ENCODE assay signal across 4 worm cellular contexts in the genomic region with DNA sequence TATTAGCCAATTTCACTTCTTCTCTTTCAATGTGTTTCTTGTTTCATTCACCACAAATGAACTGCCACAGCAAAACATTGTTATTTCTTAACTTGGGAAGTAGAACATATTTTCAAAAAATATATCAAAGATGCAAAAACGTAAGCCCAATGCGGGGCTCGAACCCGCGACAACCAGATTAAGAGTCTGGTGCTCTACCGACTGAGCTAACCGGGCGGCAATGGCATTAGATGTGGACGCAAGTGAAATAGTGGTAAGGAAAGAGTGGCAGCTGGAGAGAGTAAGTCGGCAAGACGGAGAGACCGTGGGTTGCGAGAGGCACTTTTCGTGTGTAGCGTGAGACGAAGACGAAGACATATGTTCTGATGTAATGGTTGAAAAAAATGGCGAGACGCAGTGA.
TF ChIP-seq lines count a peak whose summit lies in the region.

No protein-coding gene starts in this region.

TF ChIP-seq in whole organism, L2 larva, 48 proteins besides CTCF, POLR2A, EP300 and RAD21 (continues in another document):
- no peak for TF ChIP-seq aly-2 (tag; optimal IDR thresholded peaks at IDR 0.05; lab: Kevin White, UChicago)
- TF ChIP-seq ceh-16 (tag; optimal IDR thresholded peaks at IDR 0.05; lab: Kevin White, UChicago): peak; percentile 15
- TF ChIP-seq nhr-21 (tag; optimal IDR thresholded peaks at IDR 0.05; lab: Kevin White, UChicago): peak; percentile 53
- peak; percentile 77 for TF ChIP-seq unc-55 (GFP tag; optimal IDR thresholded peaks at IDR 0.05; lab: Kevin White, UChicago)
- TF ChIP-seq mbf-1 (tag; optimal IDR thresholded peaks at IDR 0.05; lab: Kevin White, UChicago): no peak
- no peak for TF ChIP-seq unc-39 (tag; optimal IDR thresholded peaks at IDR 0.05; lab: Kevin White, UChicago)
- TF ChIP-seq elt-1 (tag; optimal IDR thresholded peaks at IDR 0.05; lab: Kevin White, UChicago): no peak
- TF ChIP-seq nhr-10 (tag; optimal IDR thresholded peaks at IDR 0.05; lab: Kevin White, UChicago): no peak
- peak; percentile 92 for TF ChIP-seq nhr-129 (tag; optimal IDR thresholded peaks at IDR 0.05; lab: Kevin White, UChicago)
- peak; percentile 87 for TF ChIP-seq sma-9 (GFP tag; optimal IDR thresholded peaks at IDR 0.05; lab: Kevin White, UChicago)
- TF ChIP-seq sma-9 (tag; optimal IDR thresholded peaks at IDR 0.05; lab: Kevin White, UChicago): no peak
- TF ChIP-seq C34F6.9 (tag; optimal IDR thresholded peaks at IDR 0.05; lab: Kevin White, UChicago): peak; percentile 56
- TF ChIP-seq snpc-4 (tag; optimal IDR thresholded peaks at IDR 0.05; lab: Kevin White, UChicago): peak; percentile 2
- no peak for TF ChIP-seq ama-1 (optimal IDR thresholded peaks at IDR 0.05; lab: Kevin White, UChicago)
- no peak for TF ChIP-seq alr-1 (tag; optimal IDR thresholded peaks at IDR 0.05; lab: Kevin White, UChicago)
- no peak for TF ChIP-seq nhr-23 (tag; optimal IDR thresholded peaks at IDR 0.05; lab: Kevin White, UChicago)
- peak; percentile 65 for TF ChIP-seq nhr-11 (tag; optimal IDR thresholded peaks at IDR 0.05; lab: Kevin White, UChicago)
- TF ChIP-seq ZK546.5 (tag; optimal IDR thresholded peaks at IDR 0.05; lab: Kevin White, UChicago): no peak
- no peak for TF ChIP-seq peb-1 (tag; optimal IDR thresholded peaks at IDR 0.05; lab: Kevin White, UChicago)
- no peak for TF ChIP-seq lin-39 (tag; optimal IDR thresholded peaks at IDR 0.05; lab: Kevin White, UChicago)
- no peak for TF ChIP-seq ztf-1 (GFP tag; conservative IDR thresholded peaks at IDR 0.05; lab: Robert Waterston, UW)
- TF ChIP-seq unc-62 (GFP tag; optimal IDR thresholded peaks at IDR 0.05; lab: Kevin White, UChicago): no peak
- peak; percentile 76 for TF ChIP-seq mab-5 (tag; optimal IDR thresholded peaks at IDR 0.05; lab: Kevin White, UChicago)

TF ChIP-seq in whole organism, L4 larva, 104 proteins besides CTCF, POLR2A, EP300 and RAD21 (continues in another document):
- peak; percentile 86 for TF ChIP-seq ceh-44 (GFP tag; IDR thresholded peaks at IDR 0.05; lab: Robert Waterston, UW)
- no peak for TF ChIP-seq pqm-1 (tag; optimal IDR thresholded peaks at IDR 0.05; lab: Kevin White, UChicago)
- TF ChIP-seq D1046.2 (GFP tag; IDR thresholded peaks at IDR 0.05; lab: Robert Waterston, UW): peak; percentile 91
- peak; percentile 93 for TF ChIP-seq T26A8.4 (GFP tag; IDR thresholded peaks at IDR 0.05; lab: Robert Waterston, UW)
- TF ChIP-seq mes-2 (tag; optimal IDR thresholded peaks at IDR 0.05; lab: Kevin White, UChicago; ENCODE audit: poor library complexity, severe bottlenecking): no peak
- peak; percentile 92 for TF ChIP-seq lin-1 (GFP tag; IDR thresholded peaks at IDR 0.05; lab: Robert Waterston, UW)
- TF ChIP-seq sdz-12 (GFP tag; optimal IDR thresholded peaks at IDR 0.05; lab: Kevin White, UChicago): no peak
- peak; percentile 82 for TF ChIP-seq lir-3 (tag; optimal IDR thresholded peaks at IDR 0.05; lab: Kevin White, UChicago)
- peak; percentile 34 for TF ChIP-seq nhr-25 (tag; optimal IDR thresholded peaks at IDR 0.05; lab: Kevin White, UChicago; ENCODE audit: borderline replicate concordance, insufficient read depth)
- TF ChIP-seq ama-1 (optimal IDR thresholded peaks at IDR 0.05; lab: Kevin White, UChicago): no peak
- TF ChIP-seq attf-4 (tag; optimal IDR thresholded peaks at IDR 0.05; lab: Kevin White, UChicago): no peak
- TF ChIP-seq hmg-1.1 (GFP tag; IDR thresholded peaks at IDR 0.05; lab: Robert Waterston, UW): peak; percentile 97
- TF ChIP-seq Y75B8A.6 (GFP tag; IDR thresholded peaks at IDR 0.05; lab: Robert Waterston, UW): peak; percentile 90
- peak; percentile 93 for TF ChIP-seq Y105C5A.15 (GFP tag; IDR thresholded peaks at IDR 0.05; lab: Robert Waterston, UW)
- TF ChIP-seq zip-11 (GFP tag; IDR thresholded peaks at IDR 0.05; lab: Robert Waterston, UW): peak; percentile 15; the same call in 1 of the 2 replicates
- no peak for TF ChIP-seq dpl-1 (GFP tag; optimal IDR thresholded peaks at IDR 0.05; lab: Kevin White, UChicago)
- TF ChIP-seq F26F4.8 (GFP tag; conservative IDR thresholded peaks at IDR 0.05; lab: Robert Waterston, UW): no peak; the same call in 1 of the 2 replicates
- peak; percentile 71 for TF ChIP-seq ceh-32 (tag; optimal IDR thresholded peaks at IDR 0.05; lab: Kevin White, UChicago; ENCODE audit: poor library complexity)
- peak; percentile 64 for TF ChIP-seq T20F7.1 (GFP tag; optimal IDR thresholded peaks at IDR 0.05; lab: Kevin White, UChicago)
- TF ChIP-seq nhr-48 (tag; optimal IDR thresholded peaks at IDR 0.05; lab: Kevin White, UChicago): peak; percentile 73
- peak; percentile 59 for TF ChIP-seq nhr-6 (tag; optimal IDR thresholded peaks at IDR 0.05; lab: Kevin White, UChicago)

TF ChIP-seq in whole organism, late embryonic, 69 proteins besides CTCF, POLR2A, EP300 and RAD21 (continues in another document):
- TF ChIP-seq pax-1 (tag; optimal IDR thresholded peaks at IDR 0.05; lab: Kevin White, UChicago) (no peak), dmd-4 (tag; optimal IDR thresholded peaks at IDR 0.05; lab: Kevin White, UChicago; ENCODE audit: borderline replicate concordance) (peak; percentile 96), sox-4 (tag; optimal IDR thresholded peaks at IDR 0.05; lab: Kevin White, UChicago) (peak; percentile 95), K02D7.2 (tag; optimal IDR thresholded peaks at IDR 0.05; lab: Kevin White, UChicago) (peak; percentile 92), syd-9 (tag; optimal IDR thresholded peaks at IDR 0.05; lab: Kevin White, UChicago) (peak; percentile 94), unc-42 (tag; optimal IDR thresholded peaks at IDR 0.05; lab: Kevin White, UChicago) (peak; percentile 96), ceh-14 (tag; optimal IDR thresholded peaks at IDR 0.05; lab: Kevin White, UChicago) (peak; percentile 98), tbx-2 (tag; optimal IDR thresholded peaks at IDR 0.05; lab: Kevin White, UChicago) (peak; percentile 95), ttx-3 (tag; optimal IDR thresholded peaks at IDR 0.05; lab: Kevin White, UChicago) (peak; percentile 97), gmeb-2 (tag; optimal IDR thresholded peaks at IDR 0.05; lab: Kevin White, UChicago) (peak; percentile 95), ceh-24 (tag; optimal IDR thresholded peaks at IDR 0.05; lab: Kevin White, UChicago) (peak; percentile 89), pha-2 (tag; optimal IDR thresholded peaks at IDR 0.05; lab: Kevin White, UChicago) (peak; percentile 95), hlh-6 (tag; optimal IDR thresholded peaks at IDR 0.05; lab: Kevin White, UChicago) (peak; percentile 98), ceh-18 (tag; optimal IDR thresholded peaks at IDR 0.05; lab: Kevin White, UChicago) (peak; percentile 92), fkh-10 (GFP tag; optimal IDR thresholded peaks at IDR 0.05; lab: Kevin White, UChicago) (peak; percentile 75), hlh-30 (tag; optimal IDR thresholded peaks at IDR 0.05; lab: Kevin White, UChicago; ENCODE audit: insufficient read depth) (peak; percentile 77), F13H6.1 (tag; optimal IDR thresholded peaks at IDR 0.05; lab: Kevin White, UChicago) (peak; percentile 94), ets-4 (tag; optimal IDR thresholded peaks at IDR 0.05; lab: Kevin White, UChicago) (peak; percentile 79), rnt-1 (tag; optimal IDR thresholded peaks at IDR 0.05; lab: Kevin White, UChicago) (peak; percentile 94), Y22D7AL.16 (tag; optimal IDR thresholded peaks at IDR 0.05; lab: Kevin White, UChicago) (peak; percentile 93), nhr-11 (tag; optimal IDR thresholded peaks at IDR 0.05; lab: Kevin White, UChicago) (no peak), ceh-34 (tag; optimal IDR thresholded peaks at IDR 0.05; lab: Kevin White, UChicago) (peak; percentile 96), eyg-1 (tag; optimal IDR thresholded peaks at IDR 0.05; lab: Kevin White, UChicago) (peak; percentile 95), zip-5 (tag; optimal IDR thresholded peaks at IDR 0.05; lab: Kevin White, UChicago) (peak; percentile 86)

TF ChIP-seq in whole organism, mixed stage, embryonic, 35 proteins besides CTCF, POLR2A, EP300 and RAD21 (continues in another document):
- TF ChIP-seq elt-3 (tag; optimal IDR thresholded peaks at IDR 0.05; lab: Kevin White, UChicago) (peak; percentile 3), ham-2 (GFP tag; optimal IDR thresholded peaks at IDR 0.05; lab: Kevin White, UChicago) (peak; percentile 97), ceh-39 (tag; optimal IDR thresholded peaks at IDR 0.05; lab: Kevin White, UChicago) (no peak), ztf-11 (tag; optimal IDR thresholded peaks at IDR 0.05; lab: Kevin White, UChicago) (peak; percentile 83), lin-13 (tag; optimal IDR thresholded peaks at IDR 0.05; lab: Kevin White, UChicago) (peak; percentile 42), sem-2 (GFP tag; optimal IDR thresholded peaks at IDR 0.05; lab: Kevin White, UChicago) (peak; percentile 95), flh-1 (GFP tag; optimal IDR thresholded peaks at IDR 0.05; lab: Kevin White, UChicago) (peak; percentile 91), ceh-83 (GFP tag; optimal IDR thresholded peaks at IDR 0.05; lab: Kevin White, UChicago) (peak; percentile 98), unc-39 (tag; optimal IDR thresholded peaks at IDR 0.05; lab: Kevin White, UChicago) (peak; percentile 46), pha-4 (tag; optimal IDR thresholded peaks at IDR 0.05; lab: Kevin White, UChicago) (peak; percentile 79), hlh-1 (tag; optimal IDR thresholded peaks at IDR 0.05; lab: Kevin White, UChicago) (peak; percentile 62), blmp-1 (tag; optimal IDR thresholded peaks at IDR 0.05; lab: Kevin White, UChicago) (no peak), elt-1 (tag; optimal IDR thresholded peaks at IDR 0.05; lab: Kevin White, UChicago; ENCODE audit: borderline replicate concordance, insufficient read depth) (no peak), sptf-1 (tag; optimal IDR thresholded peaks at IDR 0.05; lab: Kevin White, UChicago) (peak; percentile 98), ceh-43 (GFP tag; optimal IDR thresholded peaks at IDR 0.05; lab: Kevin White, UChicago) (peak; percentile 94), nhr-76 (tag; optimal IDR thresholded peaks at IDR 0.05; lab: Kevin White, UChicago) (peak; percentile 77), lsy-2 (tag; optimal IDR thresholded peaks at IDR 0.05; lab: Kevin White, UChicago) (peak; percentile 31), M03D4.4 (tag; optimal IDR thresholded peaks at IDR 0.05; lab: Kevin White, UChicago) (peak; percentile 96), unc-62 (GFP tag; optimal IDR thresholded peaks at IDR 0.05; lab: Kevin White, UChicago) (peak; percentile 71), lin-32 (GFP tag; optimal IDR thresholded peaks at IDR 0.05; lab: Kevin White, UChicago) (peak; percentile 96), bed-3 (GFP tag; optimal IDR thresholded peaks at IDR 0.05; lab: Kevin White, UChicago) (peak; percentile 92), zip-8 (tag; optimal IDR thresholded peaks at IDR 0.05; lab: Kevin White, UChicago) (no peak), mab-5 (tag; optimal IDR thresholded peaks at IDR 0.05; lab: Kevin White, UChicago) (no peak), mls-2 (tag; optimal IDR thresholded peaks at IDR 0.05; lab: Kevin White, UChicago) (no peak), ces-1 (GFP tag; optimal IDR thresholded peaks at IDR 0.05; lab: Kevin White, UChicago) (peak; percentile 94), cnd-1 (tag; optimal IDR thresholded peaks at IDR 0.05; lab: Kevin White, UChicago) (peak; percentile 98), mep-1 (tag; optimal IDR thresholded peaks at IDR 0.05; lab: Kevin White, UChicago) (peak; percentile 81)
